Worm (Caenorhabditis elegans): ENCODE results near the gene C25G4.7.

Gene C25G4.7

DNA sequence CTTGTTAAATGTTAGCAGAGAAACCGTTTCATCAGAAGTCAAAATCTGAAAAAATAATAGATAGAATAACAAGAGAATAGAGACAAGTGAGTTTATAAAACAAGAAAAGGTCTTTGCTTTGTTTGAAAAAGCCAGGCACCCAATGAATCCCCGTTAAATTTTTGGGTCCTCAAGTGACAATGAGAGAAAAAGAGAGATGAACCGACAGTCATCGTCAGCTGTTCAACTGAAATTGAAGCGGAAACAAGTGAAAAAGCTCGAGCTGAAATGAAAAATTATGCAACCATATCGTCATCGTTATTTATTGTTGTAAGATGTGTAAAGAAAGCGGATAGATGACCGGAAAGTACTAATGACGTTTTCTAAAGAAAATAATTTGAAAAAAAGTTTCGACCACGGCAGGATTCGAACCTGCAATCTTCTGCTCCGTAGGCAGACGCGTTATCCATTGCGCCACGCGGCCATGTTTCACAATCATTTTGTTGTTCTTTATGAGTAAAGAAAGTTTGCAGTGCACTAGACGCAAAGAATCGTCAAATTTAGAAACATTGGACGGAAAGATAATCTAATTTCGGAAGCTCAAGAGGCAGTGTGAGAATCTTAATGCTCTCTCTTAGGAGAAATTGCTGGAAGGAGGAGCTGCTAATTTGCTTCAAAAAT, 39.0 kb upstream of the C25G4.7 start, which contains the start of gene F08G5.3 (continued):
- TF ChIP-seq lin-26 (GFP tag; IDR thresholded peaks at IDR 0.05), result peak; percentile 91
- peak; percentile 63 for TF ChIP-seq ZK185.1 (tag; optimal IDR thresholded peaks at IDR 0.05; ENCODE audit: poor library complexity, severe bottlenecking)
- no peak for TF ChIP-seq Y79H2A.3 (GFP tag; conservative IDR thresholded peaks at IDR 0.05)
- peak; percentile 21 for TF ChIP-seq K12H6.12 (tag; optimal IDR thresholded peaks at IDR 0.05)
- TF ChIP-seq F22D6.2 (tag; optimal IDR thresholded peaks at IDR 0.05), result peak; percentile 16
- peak in 1 of 3 experiments; percentile 77 for TF ChIP-seq lin-35 (GFP tag; optimal IDR thresholded peaks at IDR 0.05)
- TF ChIP-seq atf-7 (tag; optimal IDR thresholded peaks at IDR 0.05), result no peak
- TF ChIP-seq repo-1 (tag; optimal IDR thresholded peaks at IDR 0.05), result peak; percentile 24
- TF ChIP-seq F55B11.4 (tag; optimal IDR thresholded peaks at IDR 0.05; ENCODE audit: borderline replicate concordance, insufficient read depth), result no peak
- TF ChIP-seq attf-6 (GFP tag; IDR thresholded peaks at IDR 0.05), result peak; percentile 75
- TF ChIP-seq hlh-26 (GFP tag; conservative IDR thresholded peaks at IDR 0.05), result no peak
- no peak for TF ChIP-seq ceh-58 (GFP tag; IDR thresholded peaks at IDR 0.05)
- TF ChIP-seq nhr-80 (tag; optimal IDR thresholded peaks at IDR 0.05), result peak; percentile 23
- no peak for TF ChIP-seq B0336.3 (GFP tag; IDR thresholded peaks at IDR 0.05)
- TF ChIP-seq B0035.1 (tag; optimal IDR thresholded peaks at IDR 0.05), result no peak
- no peak for TF ChIP-seq F57A8.1 (GFP tag; optimal IDR thresholded peaks at IDR 0.05)
- TF ChIP-seq aptf-2 (GFP tag; conservative IDR thresholded peaks at IDR 0.05), result no peak
- peak; percentile 74 for TF ChIP-seq dox-1 (GFP tag; IDR thresholded peaks at IDR 0.05)
- 0 out of 2 replicates have a peak, but pooled peaks have one; percentile 59 for TF ChIP-seq F37B4.10 (GFP tag; IDR thresholded peaks at IDR 0.05)

DNA sequence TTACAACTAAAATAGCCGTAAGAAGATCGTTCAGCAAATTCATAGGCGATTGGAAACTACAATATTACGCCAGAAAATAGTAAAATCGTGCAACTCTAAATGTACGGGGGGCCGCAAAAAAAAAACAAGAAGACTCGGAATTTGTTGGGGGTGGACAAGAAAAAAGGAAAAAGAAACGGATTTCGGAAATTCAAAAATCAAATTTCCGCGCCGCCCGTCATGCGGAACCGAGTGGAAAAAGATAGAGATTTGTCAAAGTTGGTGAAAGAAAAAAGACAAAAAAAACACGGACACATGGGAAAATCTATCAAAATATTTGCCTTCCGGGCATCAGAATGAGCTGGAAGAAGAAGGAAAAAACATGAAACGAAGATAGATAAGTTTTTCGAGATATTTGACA, 37.4 kb upstream of the C25G4.7 start:
- TF ChIP-seq bed-1 (GFP tag; IDR thresholded peaks at IDR 0.05), result no peak
- no peak for TF ChIP-seq tlf-1 (GFP tag; optimal IDR thresholded peaks at IDR 0.05)
- TF ChIP-seq attf-5 (GFP tag; optimal IDR thresholded peaks at IDR 0.05), result no peak
- TF ChIP-seq Y79H2A.3 (GFP tag; conservative IDR thresholded peaks at IDR 0.05), result no peak
- TF ChIP-seq D2030.7 (GFP tag; IDR thresholded peaks at IDR 0.05), result no peak
- no peak for TF ChIP-seq ceh-79 (tag; optimal IDR thresholded peaks at IDR 0.05)
- no peak for TF ChIP-seq tbx-9 (tag; optimal IDR thresholded peaks at IDR 0.05; ENCODE audit: borderline replicate concordance)
- TF ChIP-seq ama-1 (optimal IDR thresholded peaks at IDR 0.05), result no peak
- TF ChIP-seq ama-1 (GFP tag; optimal IDR thresholded peaks at IDR 0.05), result no peak
- TF ChIP-seq let-526 (GFP tag; IDR thresholded peaks at IDR 0.05), result no peak
- no peak for TF ChIP-seq hmg-20 (GFP tag; IDR thresholded peaks at IDR 0.05)
- TF ChIP-seq nfya-1 (tag; optimal IDR thresholded peaks at IDR 0.05; ENCODE audit: borderline replicate concordance, insufficient read depth), result no peak
- TF ChIP-seq pbrm-1 (GFP tag; IDR thresholded peaks at IDR 0.05), result no peak
- no peak for TF ChIP-seq egrh-3 (GFP tag; IDR thresholded peaks at IDR 0.05)
- TF ChIP-seq sptf-2 (GFP tag; optimal IDR thresholded peaks at IDR 0.05), result no peak
- TF ChIP-seq Y56A3A.18 (GFP tag; IDR thresholded peaks at IDR 0.05), result no peak

DNA sequence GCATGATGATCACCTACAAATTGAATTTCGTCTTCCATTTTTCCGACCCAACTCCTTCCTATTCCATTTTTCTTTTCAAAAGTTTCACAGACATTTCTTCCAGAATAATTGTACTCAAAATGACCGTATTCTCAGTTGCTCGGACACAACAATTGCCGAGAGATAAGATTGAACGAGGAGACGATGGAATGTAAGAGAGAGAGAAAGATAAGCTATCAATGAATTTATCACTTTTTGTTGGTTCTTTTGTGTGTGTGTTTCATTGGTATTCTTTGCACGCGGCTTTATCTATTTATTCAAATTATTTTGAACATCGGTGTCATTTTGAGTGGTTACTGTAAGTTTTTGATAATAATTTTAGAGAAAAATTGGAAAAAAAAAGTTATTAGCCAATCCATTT, 36.3 kb upstream of the C25G4.7 start, which contains the start of gene ugt-65:
Gene ugt-65 (plus strand): TSS at position 229 of the 400 bp plus-strand sequence.
- TF ChIP-seq nhr-80 (tag; optimal IDR thresholded peaks at IDR 0.05) (peak; percentile 61), B0019.2 (GFP tag; conservative IDR thresholded peaks at IDR 0.05) (no peak)

DNA sequence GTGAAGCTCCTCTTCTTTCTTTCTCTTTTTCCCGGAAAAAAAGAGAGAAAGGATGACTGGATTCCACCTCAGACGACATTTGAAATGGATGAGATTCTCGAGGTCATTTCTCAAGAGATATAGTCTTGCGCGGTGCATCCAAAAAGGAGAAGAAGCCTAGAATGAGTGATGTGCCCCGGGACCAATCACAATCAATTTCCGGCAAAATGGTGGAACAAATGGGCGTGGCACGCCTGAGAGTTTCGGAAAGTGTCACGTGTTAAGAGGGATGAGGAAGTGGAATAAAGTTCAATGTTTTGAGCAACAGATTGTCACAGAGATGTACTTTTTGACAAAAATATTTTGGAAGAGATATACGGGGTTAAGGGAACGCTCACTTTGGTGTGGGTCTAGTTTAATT, 31.1 kb upstream of the C25G4.7 start:
- TF ChIP-seq ceh-79 (tag; optimal IDR thresholded peaks at IDR 0.05) (no peak), D2030.7 (GFP tag; IDR thresholded peaks at IDR 0.05) (no peak), dpff-1 (tag; optimal IDR thresholded peaks at IDR 0.05) (no peak), pha-4 (tag; optimal IDR thresholded peaks at IDR 0.05) (no peak), bed-2 (GFP tag; IDR thresholded peaks at IDR 0.05) (no peak), Y79H2A.3 (GFP tag; conservative IDR thresholded peaks at IDR 0.05) (no peak), nhr-120 (GFP tag; IDR thresholded peaks at IDR 0.05) (no peak), F22D6.2 (tag; optimal IDR thresholded peaks at IDR 0.05) (no peak), ztf-22 (GFP tag; optimal IDR thresholded peaks at IDR 0.05) (no peak), snpc-1.3 (tag; optimal IDR thresholded peaks at IDR 0.05; ENCODE audit: insufficient read depth) (no peak), lsy-27 (tag; optimal IDR thresholded peaks at IDR 0.05; ENCODE audit: borderline replicate concordance, insufficient read depth) (no peak), ccch-3 (GFP tag; optimal IDR thresholded peaks at IDR 0.05) (no peak), somi-1 (GFP tag; optimal IDR thresholded peaks at IDR 0.05) (no peak)
